Fruit fly (Drosophila melanogaster) whole organism, embryonic: ENCODE measurements around the gene Lrr47.
A peak's percentile ranks its signal among the peaks of the same experiment; 100 is the strongest.

Experiments
- ATbp ChIP-seq: fragments of 200-800 bp; sonication (Bioruptor generic); optimal IDR thresholded peaks from 2 replicates; lab custom pipeline; 2017; ENCODE audit warnings: missing biosample characterization, mild to moderate bottlenecking, missing genetic modification characterization, missing genetic modification reagents
- Awh ChIP-seq: fragments of 200-800 bp; sonication (Bioruptor generic); IDR thresholded peaks from 2 replicates; pipeline ENCODE4, ENCODE4 v1.3.6; 2022; ENCODE audit warnings: missing biosample characterization, missing genetic modification characterization
- Blimp-1 ChIP-seq: fragments of 200-800 bp; sonication (Bioruptor generic); optimal IDR thresholded peaks from 3 replicates; lab custom pipeline; 2018; ENCODE audit warnings: missing biosample characterization, missing genetic modification characterization, mild to moderate bottlenecking, moderate library complexity, missing genetic modification reagents
- CG1024 ChIP-seq: fragments of 200-800 bp; sonication (Bioruptor generic); IDR thresholded peaks from 2 replicates; pipeline ENCODE4 v1.3.6; 2022; ENCODE audit warnings: missing biosample characterization, missing genetic modification characterization
- CG11695 ChIP-seq: fragments of 200-800 bp; sonication (Bioruptor generic); IDR thresholded peaks from 3 replicates; pipeline ENCODE4 v1.3.6; 2022; ENCODE audit warnings: missing biosample characterization, missing genetic modification characterization
- CG11723 ChIP-seq: fragments of 200-800 bp; sonication (Bioruptor generic); optimal IDR thresholded peaks from 2 replicates; lab custom pipeline; 2017; ENCODE audit warnings: missing biosample characterization, mild to moderate bottlenecking, missing genetic modification characterization
- CG1233 ChIP-seq: fragments of 200-800 bp; sonication (Bioruptor generic); optimal IDR thresholded peaks from 4 replicates; lab custom pipeline; 2018; ENCODE audit warnings: missing biosample characterization, mild to moderate bottlenecking, missing genetic modification characterization
- CG12769 ChIP-seq: fragments of 200-800 bp; sonication (Bioruptor generic); optimal IDR thresholded peaks from 2 replicates; lab custom pipeline; 2019; ENCODE audit warnings: missing biosample characterization, mild to moderate bottlenecking, missing genetic modification characterization, moderate library complexity
- CG14710 ChIP-seq: fragments of 200-800 bp; sonication (Bioruptor generic); optimal IDR thresholded peaks from 3 replicates; lab custom pipeline; 2019; ENCODE audit warnings: missing biosample characterization, mild to moderate bottlenecking, missing genetic modification characterization, moderate library complexity
- CG16813 ChIP-seq: fragments of 200-800 bp; sonication (Bioruptor generic); IDR thresholded peaks from 3 replicates; pipeline ENCODE4 v1.3.6; 2022; ENCODE audit warnings: missing biosample characterization, missing genetic modification characterization; ENCODE audit not compliant: partially characterized antibody
- CG17328 ChIP-seq: fragments of 200-800 bp; sonication (Bioruptor generic); IDR thresholded peaks from 2 replicates; pipeline ENCODE4 v1.3.6; 2022; ENCODE audit warnings: missing biosample characterization, missing genetic modification characterization
- CG2875 ChIP-seq: fragments of 200-800 bp; sonication (Bioruptor generic); optimal IDR thresholded peaks from 2 replicates; lab custom pipeline; 2017; ENCODE audit warnings: missing biosample characterization, mild to moderate bottlenecking, missing genetic modification characterization, missing genetic modification reagents
- CG33557 ChIP-seq: fragments of 200-800 bp; sonication (Bioruptor generic); optimal IDR thresholded peaks from 2 replicates; lab custom pipeline; 2019; ENCODE audit warnings: missing biosample characterization, mild to moderate bottlenecking, missing genetic modification characterization, moderate library complexity
- CG34224 ChIP-seq: fragments of 200-800 bp; sonication (Bioruptor generic); IDR thresholded peaks from 3 replicates; pipeline ENCODE4 v1.3.6; 2022; ENCODE audit warnings: missing biosample characterization, missing genetic modification characterization; ENCODE audit not compliant: partially characterized antibody
- CG34422 ChIP-seq: fragments of 200-800 bp; sonication (Bioruptor generic); IDR thresholded peaks from 3 replicates; pipeline ENCODE4 v1.3.6; 2022; ENCODE audit warnings: missing biosample characterization, missing genetic modification characterization
- CG7987 ChIP-seq: fragments of 200-800 bp; sonication (Bioruptor generic); optimal IDR thresholded peaks from 2 replicates; lab custom pipeline; 2018; ENCODE audit warnings: missing biosample characterization, mild to moderate bottlenecking, missing genetic modification characterization, moderate library complexity
- CG8089 ChIP-seq: fragments of 200-800 bp; sonication (Bioruptor generic); optimal IDR thresholded peaks from 3 replicates; lab custom pipeline; 2016; ENCODE audit warnings: missing biosample characterization, missing genetic modification characterization
- CG8290 ChIP-seq, 3 experiments: fragments of 200-800 bp; sonication (Bioruptor generic); optimal IDR thresholded peaks; 2 replicates each; lab custom pipeline; 2016 to 2019; ENCODE audit warnings: missing biosample characterization in 3 of 3, missing genetic modification characterization in 3 of 3, mild to moderate bottlenecking in 2 of 3, moderate library complexity in 1 of 3
- Camta ChIP-seq: fragments of 200-800 bp; sonication (Bioruptor generic); optimal IDR thresholded peaks from 2 replicates; lab custom pipeline; 2016; ENCODE audit warnings: missing biosample characterization, missing genetic modification characterization
- Dad ChIP-seq: fragments of 200-800 bp; sonication (Bioruptor generic); optimal IDR thresholded peaks from 3 replicates; lab custom pipeline; 2016; ENCODE audit warnings: missing biosample characterization, missing genetic modification characterization
- Dll ChIP-seq: fragments of 200-800 bp; sonication (Bioruptor generic); IDR thresholded peaks from 4 replicates; pipeline ENCODE4 v1.3.6; 2022; ENCODE audit warnings: missing biosample characterization, missing genetic modification characterization; ENCODE audit not compliant: partially characterized antibody
- Elba2 ChIP-seq: fragments of 200-800 bp; sonication (Bioruptor generic); optimal IDR thresholded peaks from 3 replicates; lab custom pipeline; 2016; ENCODE audit warnings: missing biosample characterization, missing genetic modification characterization
- HmgZ ChIP-seq: fragments of 200-800 bp; sonication (Bioruptor generic); optimal IDR thresholded peaks from 2 replicates; lab custom pipeline; 2018; ENCODE audit warnings: missing biosample characterization, mild to moderate bottlenecking, missing genetic modification characterization
- Hr39 ChIP-seq: fragments of >200 bp; optimal IDR thresholded peaks from 2 replicates; lab custom pipeline; 2017
- Meics ChIP-seq: fragments of 200-800 bp; sonication (Bioruptor generic); optimal IDR thresholded peaks from 2 replicates; lab custom pipeline; 2017; ENCODE audit warnings: missing biosample characterization, mild to moderate bottlenecking, missing genetic modification characterization
- Pdp1 ChIP-seq, 2 experiments: fragments of 200-800 bp; sonication (Bioruptor generic); optimal IDR thresholded peaks; 3 replicates each; lab custom pipeline; 2016; ENCODE audit warnings: missing biosample characterization in 2 of 2, missing genetic modification characterization in 2 of 2, mild to moderate bottlenecking in 1 of 2, moderate library complexity in 1 of 2
- Rfx ChIP-seq: fragments of 200-800 bp; sonication (Bioruptor generic); IDR thresholded peaks from 2 replicates; pipeline ENCODE4 v1.3.6; 2022; ENCODE audit warnings: missing biosample characterization, missing genetic modification characterization
- Rx ChIP-seq: fragments of 200-800 bp; sonication (Bioruptor generic); IDR thresholded peaks from 2 replicates; pipeline ENCODE4 v1.3.6; 2022; ENCODE audit warnings: missing biosample characterization, missing genetic modification characterization
- Spps ChIP-seq: fragments of 200-800 bp; sonication (Bioruptor generic); optimal IDR thresholded peaks from 2 replicates; lab custom pipeline; 2018; ENCODE audit warnings: missing biosample characterization, mild to moderate bottlenecking, missing genetic modification characterization
- Sry-δ ChIP-seq: fragments of 200-800 bp; sonication (Bioruptor generic); optimal IDR thresholded peaks from 2 replicates; lab custom pipeline; 2016; ENCODE audit warnings: missing biosample characterization, missing genetic modification characterization
- YL-1 ChIP-seq: fragments of 200-800 bp; sonication (Bioruptor generic); optimal IDR thresholded peaks from 3 replicates; lab custom pipeline; 2017; ENCODE audit warnings: missing biosample characterization, mild to moderate bottlenecking, missing genetic modification characterization
- dati ChIP-seq: fragments of 200-800 bp; sonication (Bioruptor generic); IDR thresholded peaks from 2 replicates; pipeline ENCODE4 v1.3.6; 2022; ENCODE audit warnings: missing biosample characterization, missing genetic modification characterization
- ewg ChIP-seq: fragments of 200-800 bp; sonication (Bioruptor generic); optimal IDR thresholded peaks from 3 replicates; lab custom pipeline; 2017; ENCODE audit warnings: mild to moderate bottlenecking, missing biosample characterization, missing genetic modification reagents, missing genetic modification characterization
- grau ChIP-seq: fragments of 200-800 bp; optimal IDR thresholded peaks from 3 replicates; lab custom pipeline; 2019; ENCODE audit warnings: missing biosample characterization, mild to moderate bottlenecking, missing genetic modification characterization, moderate library complexity
- grn ChIP-seq: fragments of 200-800 bp; sonication (Bioruptor generic); optimal IDR thresholded peaks from 3 replicates; lab custom pipeline; 2017; ENCODE audit warnings: missing biosample characterization, missing genetic modification characterization
- gsb-n ChIP-seq: fragments of 200-800 bp; sonication (Bioruptor generic); optimal IDR thresholded peaks from 3 replicates; lab custom pipeline; 2018; ENCODE audit warnings: missing biosample characterization, mild to moderate bottlenecking, missing genetic modification characterization
- her ChIP-seq: fragments of 200-800 bp; sonication (Bioruptor generic); optimal IDR thresholded peaks from 2 replicates; lab custom pipeline; 2016; ENCODE audit warnings: missing biosample characterization, missing genetic modification characterization
- hth ChIP-seq: fragments of >200 bp; optimal IDR thresholded peaks from 2 replicates; lab custom pipeline; 2017; ENCODE audit warnings: inconsistent platforms
- kay ChIP-seq: fragments of 200-800 bp; sonication (Bioruptor generic); optimal IDR thresholded peaks from 2 replicates; lab custom pipeline; 2016; ENCODE audit warnings: missing biosample characterization, missing genetic modification characterization
- lab ChIP-seq: fragments of 200-800 bp; sonication (Bioruptor generic); optimal IDR thresholded peaks from 3 replicates; lab custom pipeline; 2017; ENCODE audit warnings: missing biosample characterization, missing genetic modification characterization, mild to moderate bottlenecking, moderate library complexity, missing genetic modification reagents
- mirr ChIP-seq: fragments of 200-800 bp; sonication (Bioruptor generic); optimal IDR thresholded peaks from 3 replicates; lab custom pipeline; 2018; ENCODE audit warnings: missing biosample characterization, mild to moderate bottlenecking, missing genetic modification characterization
- nerfin-2 ChIP-seq: fragments of 200-800 bp; sonication (Bioruptor generic); IDR thresholded peaks from 2 replicates; pipeline ENCODE4 v1.3.6; 2022; ENCODE audit warnings: missing biosample characterization, missing genetic modification characterization; ENCODE audit not compliant: partially characterized antibody
- org-1 ChIP-seq: fragments of 200-800 bp; sonication (Bioruptor generic); optimal IDR thresholded peaks from 2 replicates; lab custom pipeline; 2017; ENCODE audit warnings: missing biosample characterization, missing genetic modification characterization
- otp ChIP-seq: fragments of 200-800 bp; sonication (Bioruptor generic); IDR thresholded peaks from 3 replicates; pipeline ENCODE4, ENCODE4 v1.3.6; 2022; ENCODE audit warnings: missing biosample characterization, missing genetic modification characterization
- sim ChIP-seq: fragments of 200-800 bp; sonication (Bioruptor generic); IDR thresholded peaks from 2 replicates; pipeline ENCODE4 v1.3.6; 2022; ENCODE audit warnings: missing biosample characterization, missing genetic modification characterization
- so ChIP-seq: fragments of 200-800 bp; sonication (Bioruptor generic); IDR thresholded peaks from 3 replicates; pipeline ENCODE4 v1.3.6; 2022; ENCODE audit warnings: missing biosample characterization, missing genetic modification characterization
- sr ChIP-seq: fragments of 200-800 bp; sonication (Bioruptor generic); IDR thresholded peaks from 3 replicates; pipeline ENCODE4 v1.3.6; 2022; ENCODE audit warnings: missing biosample characterization, missing genetic modification characterization
- twi ChIP-seq: fragments of 200-800 bp; optimal IDR thresholded peaks from 2 replicates; lab custom pipeline; 2019; ENCODE audit warnings: missing biosample characterization, mild to moderate bottlenecking, missing genetic modification characterization, moderate library complexity
- yki ChIP-seq: fragments of >200 bp; optimal IDR thresholded peaks from 3 replicates; lab custom pipeline; 2018
- z ChIP-seq: fragments of 200-800 bp; sonication (Bioruptor generic); IDR thresholded peaks from 3 replicates; pipeline ENCODE4 v1.3.6; 2022; ENCODE audit warnings: missing biosample characterization, missing genetic modification characterization
- zfh1 ChIP-seq: fragments of 200-800 bp; sonication (Bioruptor generic); IDR thresholded peaks from 3 replicates; pipeline ENCODE4 v1.3.6; 2022; ENCODE audit warnings: missing biosample characterization, missing genetic modification characterization

The Lrr47 gene

DNA sequence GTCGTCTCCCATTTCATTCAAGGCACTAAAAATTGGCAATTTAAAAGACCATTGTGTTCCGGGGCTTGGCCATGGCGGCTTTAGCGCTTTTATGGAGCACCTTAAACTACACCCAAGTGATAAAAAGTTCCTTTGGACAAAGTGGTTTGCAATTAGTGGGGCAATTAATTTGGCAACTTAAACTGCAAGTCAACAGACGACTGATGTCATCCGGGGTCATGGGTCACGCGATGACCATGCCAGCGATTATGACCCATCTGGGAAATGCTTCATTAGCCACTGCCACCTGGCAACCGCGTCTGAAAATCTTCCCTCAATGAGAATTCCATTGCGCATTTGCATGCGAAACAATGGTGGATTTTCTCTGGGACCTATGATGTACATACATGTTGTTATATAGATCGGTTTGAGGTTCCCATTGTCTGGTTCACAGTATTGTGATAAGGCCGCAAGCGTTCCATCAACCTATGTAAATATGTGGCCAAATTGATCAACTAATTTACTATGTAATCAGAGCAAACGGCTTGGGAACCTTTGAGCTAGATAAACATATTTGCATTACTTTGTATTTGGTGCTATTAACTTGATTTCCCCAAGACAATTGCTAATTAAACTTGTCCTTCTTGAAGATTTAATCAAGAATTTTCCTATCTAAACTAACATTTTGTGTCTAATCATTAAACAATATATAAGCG, 19.9 kb upstream of the Lrr47 start (continued):
- no peak for TF ChIP-seq HmgZ (tag; lab: Kevin White, UChicago)
- peak in 1 of 2 experiments; percentile 18 for TF ChIP-seq Pdp1 (GFP tag; optimal IDR thresholded peaks at IDR 0.05; lab: Kevin White, UChicago)
- TF ChIP-seq dati, result no peak
- TF ChIP-seq Dll (GFP tag; lab: Robert Waterston, UW), result no peak
- TF ChIP-seq sim (GFP tag; lab: Robert Waterston, UW), result no peak
- TF ChIP-seq CG34224, result no peak
- no peak for TF ChIP-seq Sry-δ (GFP tag; lab: Kevin White, UChicago)
- peak; percentile 33 for TF ChIP-seq Blimp-1 (GFP tag; lab: Kevin White, UChicago)
- TF ChIP-seq ATbp (GFP tag; lab: Kevin White, UChicago), result peak; percentile 53
- no peak for TF ChIP-seq kay (GFP tag; lab: Kevin White, UChicago)
- peak; percentile 36 for TF ChIP-seq gsb-n (tag; lab: Kevin White, UChicago)
- TF ChIP-seq CG11723, result no peak
- TF ChIP-seq CG17328, result peak; percentile 15; the same call in 1 of the 2 replicates
- no peak for TF ChIP-seq Camta (GFP tag; lab: Kevin White, UChicago)
- peak; percentile 14 for TF ChIP-seq CG33557
- no peak for TF ChIP-seq Hr39 (lab: Kevin White, UChicago)
- TF ChIP-seq CG1024 (GFP tag; lab: Robert Waterston, UW), result no peak
- no peak for TF ChIP-seq Awh (GFP tag; lab: Robert Waterston, UW)
- TF ChIP-seq nerfin-2 (GFP tag; lab: Robert Waterston, UW), result no peak
- TF ChIP-seq CG8089 (GFP tag; lab: Kevin White, UChicago), result peak; percentile 23
- TF ChIP-seq Dad (GFP tag; lab: Kevin White, UChicago), result no peak
- TF ChIP-seq CG14710 (tag; lab: Kevin White, UChicago), result peak; percentile 11
- TF ChIP-seq yki, result no peak
- no peak for TF ChIP-seq CG34422
- TF ChIP-seq Rx (GFP tag; lab: Robert Waterston, UW), result no peak
- TF ChIP-seq hth, result no peak
- no peak for TF ChIP-seq CG7987
- TF ChIP-seq ewg (GFP tag; lab: Kevin White, UChicago), result no peak
- TF ChIP-seq Elba2 (GFP tag; lab: Kevin White, UChicago), result no peak
- TF ChIP-seq CG2875 (GFP tag; lab: Kevin White, UChicago), result peak; percentile 48

DNA sequence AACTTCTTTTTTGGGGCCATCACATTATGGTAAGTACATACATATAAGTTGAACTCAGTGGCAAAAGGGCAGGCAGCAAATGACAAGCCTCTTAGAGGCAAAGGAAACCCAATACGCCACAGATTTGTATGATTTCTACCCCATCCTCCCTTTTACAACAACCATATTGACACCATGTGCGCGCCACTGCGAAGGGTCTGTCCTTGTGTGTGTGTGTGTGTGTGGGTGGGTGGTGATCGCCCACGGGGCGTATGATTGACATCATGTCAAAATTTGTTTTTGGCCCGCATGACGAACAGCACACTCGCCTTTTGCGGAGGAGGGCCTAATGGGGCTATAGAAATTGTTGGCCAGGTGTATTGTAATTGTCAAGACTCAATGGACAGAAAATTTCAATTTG, 17.5 kb upstream of the Lrr47 start:
- TF ChIP-seq org-1 (GFP tag; lab: Kevin White, UChicago) (peak; percentile 4), z (GFP tag; lab: Robert Waterston, UW) (no peak), mirr (GFP tag; lab: Kevin White, UChicago) (peak; percentile 58), her (GFP tag; lab: Kevin White, UChicago) (no peak), CG1233 (no peak), twi (peak; percentile 87), lab (GFP tag; lab: Kevin White, UChicago) (peak; percentile 48), zfh1 (GFP tag; lab: Robert Waterston, UW) (peak; percentile 8; the same call in 1 of the 3 replicates), grau (tag; lab: Kevin White, UChicago) (no peak), YL-1 (GFP tag; lab: Kevin White, UChicago) (no peak), sr (GFP tag; lab: Robert Waterston, UW) (peak; percentile 99), CG11695 (GFP tag; lab: Robert Waterston, UW) (0 out of 3 replicates have a peak, but pooled peaks have one; percentile 26), Spps (tag; lab: Kevin White, UChicago) (no peak), Rfx (GFP tag; lab: Robert Waterston, UW) (0 out of 2 replicates have a peak, but pooled peaks have one; percentile 12), grn (GFP tag; lab: Kevin White, UChicago) (no peak), CG8290 (GFP tag; optimal IDR thresholded peaks at IDR 0.05; lab: Kevin White, UChicago) (no peak), CG8290 (tag; optimal IDR thresholded peaks at IDR 0.05; lab: Kevin White, UChicago) (peak in 1 of 2 experiments; percentile 48), so (GFP tag; lab: Robert Waterston, UW) (peak; percentile 67; the same call in 1 of the 3 replicates), Meics (GFP tag; lab: Kevin White, UChicago) (no peak), otp (0 out of 3 replicates have a peak, but pooled peaks have one; percentile 6), CG16813 (no peak), CG12769 (tag; lab: Kevin White, UChicago) (peak; percentile 15)
